Worm (Caenorhabditis elegans): ENCODE results near the gene cest-5.2.

DNA sequence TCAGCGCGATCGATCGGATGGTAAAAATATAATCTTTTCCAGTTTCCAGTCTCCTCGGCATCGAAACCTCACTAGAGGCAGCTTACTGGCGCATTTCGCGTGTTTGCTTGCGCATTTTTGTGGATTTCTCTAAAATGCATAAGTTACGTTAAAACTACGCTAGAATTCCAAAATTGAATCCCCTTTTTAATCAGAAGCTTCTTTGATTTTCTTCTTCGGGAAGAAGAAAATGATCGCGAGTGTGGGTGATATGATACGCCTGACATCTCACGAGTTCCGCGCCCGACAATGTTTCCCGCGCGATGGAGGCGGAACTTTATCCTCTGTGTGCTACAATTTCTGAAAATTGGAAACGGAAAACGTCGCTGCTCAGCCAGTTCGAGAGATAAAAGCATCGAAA lies 36.6 kb upstream of the cest-5.2 start:
- no peak for TF ChIP-seq snpc-4 (tag; optimal IDR thresholded peaks at IDR 0.05)
- TF ChIP-seq nhr-12 (tag; optimal IDR thresholded peaks at IDR 0.05) = no peak
- no peak for TF ChIP-seq lin-13 (tag; optimal IDR thresholded peaks at IDR 0.05)
- no peak for TF ChIP-seq nhr-237 (tag; optimal IDR thresholded peaks at IDR 0.05)
- no peak for TF ChIP-seq sem-2 (GFP tag; optimal IDR thresholded peaks at IDR 0.05)
- no peak for TF ChIP-seq ztf-11 (tag; optimal IDR thresholded peaks at IDR 0.05)
- no peak for TF ChIP-seq mls-2 (tag; optimal IDR thresholded peaks at IDR 0.05)
- no peak for TF ChIP-seq unc-39 (tag; optimal IDR thresholded peaks at IDR 0.05)
- no peak for TF ChIP-seq ceh-83 (GFP tag; optimal IDR thresholded peaks at IDR 0.05)

Measured in whole organism, mixed stage, embryonic.